Worm (Caenorhabditis elegans): ENCODE results near the gene C52D10.3.
A peak's percentile ranks its signal among the peaks of the same experiment; 100 is the strongest.

Gene C52D10.3

ce11 chrIV:17199706-17200105, 23.4 kb downstream of the C52D10.3 start:
- TF ChIP-seq nhr-111 (GFP tag; optimal IDR thresholded peaks at IDR 0.05): no peak
- peak; percentile 71 for TF ChIP-seq aha-1 (tag)

DNA sequence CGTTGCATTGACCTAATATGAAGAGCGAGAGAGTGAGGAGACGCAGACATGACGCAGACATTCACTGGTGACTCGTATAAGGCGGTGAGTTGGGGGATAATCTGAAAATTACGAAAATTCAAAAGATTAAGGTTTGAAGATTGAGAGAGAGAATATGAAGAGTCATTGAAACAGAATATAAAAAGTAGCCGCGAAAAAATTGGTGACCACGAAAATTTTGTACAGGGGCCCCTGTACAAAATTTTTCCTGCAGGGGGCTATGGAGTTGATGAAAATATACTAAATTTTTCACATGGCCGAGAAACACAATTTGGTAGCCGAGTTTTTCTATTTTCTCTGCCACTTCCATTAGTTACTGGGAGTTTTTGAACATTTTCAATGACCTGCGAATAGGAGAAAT, 30.5 kb downstream of the C52D10.3 start, which contains the start of gene cnnm-1:
cnnm-1 (minus strand) TSS at position 101 of the 400 bp plus-strand sequence.
- no peak for TF ChIP-seq egl-27 (tag; optimal IDR thresholded peaks at IDR 0.05)
- no peak for TF ChIP-seq snpc-4 (tag; optimal IDR thresholded peaks at IDR 0.05)
- TF ChIP-seq mxl-3 (GFP tag; optimal IDR thresholded peaks at IDR 0.05): no peak
- TF ChIP-seq spr-1 (tag; optimal IDR thresholded peaks at IDR 0.05): no peak
- TF ChIP-seq mep-1 (tag; optimal IDR thresholded peaks at IDR 0.05): no peak
- no peak for TF ChIP-seq nhr-77 (tag; optimal IDR thresholded peaks at IDR 0.05)
- no peak for TF ChIP-seq nhr-6 (tag; optimal IDR thresholded peaks at IDR 0.05)
- no peak for TF ChIP-seq nhr-42 (GFP tag; IDR thresholded peaks at IDR 0.05)
- no peak for TF ChIP-seq Y5F2A.4 (GFP tag; optimal IDR thresholded peaks at IDR 0.05)
- no peak for TF ChIP-seq skn-1 (tag; optimal IDR thresholded peaks at IDR 0.05)
- TF ChIP-seq ceh-28 (tag; optimal IDR thresholded peaks at IDR 0.05): no peak
- TF ChIP-seq nhr-48 (tag; optimal IDR thresholded peaks at IDR 0.05): no peak
- no peak for TF ChIP-seq aha-1 (tag)
- no peak for TF ChIP-seq tag-97 (GFP tag; IDR thresholded peaks at IDR 0.05)
- TF ChIP-seq F10B5.3 (tag; optimal IDR thresholded peaks at IDR 0.05): no peak
- TF ChIP-seq unc-62 (GFP tag; optimal IDR thresholded peaks at IDR 0.05 in 1 of 2): no peak
- TF ChIP-seq unc-62 (tag; optimal IDR thresholded peaks at IDR 0.05): no peak

- TF ChIP-seq lir-3 (tag; optimal IDR thresholded peaks at IDR 0.05): no peak
- no peak for TF ChIP-seq Y75B8A.6 (GFP tag; IDR thresholded peaks at IDR 0.05)
- peak in 1 of 2 experiments; percentile 79 for TF ChIP-seq unc-62 (GFP tag; optimal IDR thresholded peaks at IDR 0.05 in 1 of 2)
- TF ChIP-seq unc-62 (tag; optimal IDR thresholded peaks at IDR 0.05): no peak
- TF ChIP-seq ctbp-1 (GFP tag; IDR thresholded peaks at IDR 0.05): no peak
- no peak for TF ChIP-seq ama-1 (optimal IDR thresholded peaks at IDR 0.05)
- TF ChIP-seq daf-16 (GFP tag; optimal IDR thresholded peaks at IDR 0.05): no peak
- peak; percentile 30 for TF ChIP-seq daf-16 (tag; optimal IDR thresholded peaks at IDR 0.05)
- TF ChIP-seq nhr-10 (tag; optimal IDR thresholded peaks at IDR 0.05): no peak
- no peak for TF ChIP-seq Y5F2A.4 (GFP tag; optimal IDR thresholded peaks at IDR 0.05)
- no peak for TF ChIP-seq ceh-62 (tag; optimal IDR thresholded peaks at IDR 0.05)
- TF ChIP-seq F10B5.3 (tag; optimal IDR thresholded peaks at IDR 0.05): no peak
- peak; percentile 37 for TF ChIP-seq dve-1 (tag; optimal IDR thresholded peaks at IDR 0.05; ENCODE audit: insufficient read depth)
- TF ChIP-seq nhr-25 (tag; optimal IDR thresholded peaks at IDR 0.05; ENCODE audit: borderline replicate concordance, insufficient read depth): no peak
- TF ChIP-seq lin-15B (tag; optimal IDR thresholded peaks at IDR 0.05): no peak
- TF ChIP-seq nhr-11 (tag; optimal IDR thresholded peaks at IDR 0.05): no peak
- TF ChIP-seq ztf-11 (tag; optimal IDR thresholded peaks at IDR 0.05): no peak
- TF ChIP-seq spr-1 (tag; optimal IDR thresholded peaks at IDR 0.05): no peak
- no peak for TF ChIP-seq mdt-29 (GFP tag; IDR thresholded peaks at IDR 0.05)
- no peak for TF ChIP-seq hlh-30 (tag; optimal IDR thresholded peaks at IDR 0.05; ENCODE audit: insufficient read depth)
- no peak for TF ChIP-seq jun-1 (tag; optimal IDR thresholded peaks at IDR 0.05)
- no peak for TF ChIP-seq madf-5 (GFP tag; IDR thresholded peaks at IDR 0.05)
- TF ChIP-seq ZK337.2 (GFP tag; IDR thresholded peaks at IDR 0.05): no peak
Observed at ce11 chrIV:17207864-17208263, 31.6 kb downstream of the C52D10.3 start.

DNA sequence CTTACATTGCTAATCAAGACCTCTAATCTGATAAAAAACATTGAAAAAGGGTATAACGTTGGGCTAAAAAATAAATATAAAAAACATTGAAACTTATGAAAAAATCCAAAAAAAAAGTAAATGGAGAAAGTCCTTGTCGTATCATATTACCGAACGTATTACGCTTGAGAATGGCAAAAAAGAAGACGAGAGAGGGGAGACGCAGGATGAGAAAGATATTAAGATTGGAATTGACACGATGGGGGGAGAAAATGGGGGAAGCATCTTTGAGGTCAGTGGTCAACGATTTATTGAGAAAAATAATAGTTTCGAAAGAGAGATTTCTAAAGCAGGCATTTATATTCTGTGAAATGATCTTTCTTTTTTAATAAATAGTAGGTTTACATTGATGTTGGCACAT, 33.0 kb downstream of the C52D10.3 start:
- TF ChIP-seq F37D6.2 (tag; optimal IDR thresholded peaks at IDR 0.05) (no peak), dpl-1 (GFP tag; optimal IDR thresholded peaks at IDR 0.05) (no peak), tag-97 (GFP tag; IDR thresholded peaks at IDR 0.05) (no peak), nhr-11 (tag; optimal IDR thresholded peaks at IDR 0.05) (no peak), aha-1 (tag) (peak; percentile 77), nhr-237 (tag; optimal IDR thresholded peaks at IDR 0.05) (no peak), daf-8 (GFP tag; IDR thresholded peaks at IDR 0.05) (no peak), madf-5 (GFP tag; IDR thresholded peaks at IDR 0.05) (no peak), dmd-9 (GFP tag; IDR thresholded peaks at IDR 0.05) (no peak), sdz-12 (GFP tag; optimal IDR thresholded peaks at IDR 0.05) (no peak), daf-16 (GFP tag; optimal IDR thresholded peaks at IDR 0.05) (no peak), daf-16 (tag; optimal IDR thresholded peaks at IDR 0.05) (peak; percentile 9), D1046.2 (GFP tag; IDR thresholded peaks at IDR 0.05) (no peak), nhr-77 (tag; optimal IDR thresholded peaks at IDR 0.05) (no peak), fos-1 (tag; optimal IDR thresholded peaks at IDR 0.05) (no peak), lsy-2 (tag; optimal IDR thresholded peaks at IDR 0.05) (peak in 1 of 2 experiments; percentile 1), skn-1 (tag; optimal IDR thresholded peaks at IDR 0.05) (no peak), Y105C5A.15 (GFP tag; IDR thresholded peaks at IDR 0.05) (no peak), dve-1 (tag; optimal IDR thresholded peaks at IDR 0.05; ENCODE audit: insufficient read depth) (peak; percentile 10), ztf-7 (tag; optimal IDR thresholded peaks at IDR 0.05) (no peak), lin-39 (tag; optimal IDR thresholded peaks at IDR 0.05) (no peak)

Data from whole organism, L4 larva.